Worm (Caenorhabditis elegans): Measurements from ENCODE around the gene F31D5.7.

DNA sequence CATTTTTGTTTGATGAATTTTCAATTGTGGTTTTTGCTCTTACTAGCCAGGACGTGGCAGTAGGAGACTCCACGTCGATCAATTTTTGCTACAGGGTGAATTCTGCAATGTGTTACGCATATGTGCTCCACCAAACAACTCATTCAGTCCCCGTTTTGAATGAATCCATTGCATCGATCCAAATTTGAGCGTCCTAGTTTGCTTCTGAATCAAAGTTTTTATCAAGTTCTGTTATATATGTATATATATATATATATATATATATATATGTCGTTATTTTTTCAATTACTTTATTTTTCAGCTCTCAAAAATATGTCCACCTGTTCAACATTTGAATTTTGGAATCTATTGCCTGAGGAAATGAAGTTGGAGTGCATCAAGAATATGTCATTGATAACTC lies at the start of gene F31D5.7:
- no peak for TF ChIP-seq spr-1 (tag; optimal IDR thresholded peaks at IDR 0.05)
- TF ChIP-seq saeg-2 (GFP tag; IDR thresholded peaks at IDR 0.05): no peak
- TF ChIP-seq Y5F2A.4 (GFP tag; optimal IDR thresholded peaks at IDR 0.05): no peak
- TF ChIP-seq lin-39 (tag; optimal IDR thresholded peaks at IDR 0.05): no peak
- TF ChIP-seq ama-1 (optimal IDR thresholded peaks at IDR 0.05): no peak

All from whole organism, L4 larva.